Worm (Caenorhabditis elegans) whole organism, L2 larva: ENCODE results near the gene F42A9.9.

Experiments
- ama-1 ChIP-seq: fragments of 150-350 bp; optimal IDR thresholded peaks from 2 replicates; lab custom pipeline; 2018; ENCODE audit warnings: inconsistent platforms
- mab-5 ChIP-seq: fragments of 150-350 bp; optimal IDR thresholded peaks from 2 replicates; lab custom pipeline; 2014; ENCODE audit warnings: missing biosample characterization, missing genetic modification characterization
- mdl-1 ChIP-seq, 2 experiments: fragments of 150-350 bp in 1 of 2; sonication (generic microtip) in 1 of 2; optimal IDR thresholded peaks; 2 replicates each; lab custom pipeline; 2017; ENCODE audit warnings: missing biosample characterization in 2 of 2, missing genetic modification characterization in 2 of 2
- nhr-237 ChIP-seq: fragments of 150-350 bp; optimal IDR thresholded peaks from 2 replicates; lab custom pipeline; 2014; ENCODE audit warnings: missing biosample characterization, missing genetic modification characterization

ce11 chrIV:8617047-8617446 lies 21.6 kb downstream of the F42A9.9 start, which contains the start of the genes F42A9.7 and F42A9.3:
- TF ChIP-seq nhr-237 (tag; lab: Kevin White, UChicago) (no peak), mab-5 (tag; lab: Kevin White, UChicago) (no peak), ama-1 (lab: Kevin White, UChicago) (no peak), mdl-1 (tag; optimal IDR thresholded peaks at IDR 0.05; lab: Kevin White, UChicago) (no peak)
